Fruit fly (Drosophila melanogaster): ENCODE measurements around the gene CG10859.

Gene CG10859

DNA sequence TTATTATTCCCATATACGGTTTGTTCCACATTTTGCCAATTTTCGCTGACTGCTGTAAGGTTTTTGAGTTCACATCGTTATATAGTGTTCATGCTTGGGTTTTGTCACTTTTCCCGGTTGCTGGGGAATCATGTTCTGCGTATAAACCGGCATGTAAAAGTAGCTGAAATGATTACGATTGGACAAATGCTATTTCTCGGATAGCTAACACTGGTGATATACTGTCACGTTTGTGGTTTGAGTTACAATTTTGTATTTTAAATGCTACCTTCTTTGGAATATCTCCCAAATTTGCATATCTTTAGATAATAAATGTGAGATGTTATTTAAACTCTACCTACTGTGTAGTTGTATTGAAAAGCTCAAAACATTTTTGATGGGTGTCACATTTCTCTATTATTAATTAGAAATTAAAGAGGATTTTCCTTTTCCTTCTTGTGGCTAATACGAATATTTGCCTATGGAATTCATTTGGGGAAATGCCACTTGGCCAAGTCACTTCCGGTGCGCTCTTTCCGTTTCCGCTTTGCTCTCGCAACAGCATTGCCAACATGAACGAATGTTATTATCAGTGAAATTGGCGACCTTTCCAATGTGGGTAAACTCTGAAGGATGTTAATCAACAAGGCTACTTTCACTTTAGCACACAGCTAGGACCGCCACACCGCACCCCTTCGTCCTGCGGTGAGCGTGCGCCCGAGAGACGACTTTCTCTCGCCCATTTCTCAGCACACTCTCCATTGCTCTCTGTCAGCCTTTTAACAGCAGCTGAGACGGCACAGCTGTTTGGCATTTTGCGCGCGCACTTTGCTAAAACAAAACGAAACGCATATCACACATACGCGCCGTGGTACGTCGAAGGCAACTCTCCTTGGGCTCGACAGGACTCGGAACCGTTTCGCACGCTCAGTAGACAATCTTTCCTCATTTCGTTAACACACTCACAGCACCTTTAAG is 16.3 kb upstream of the CG10859 start, which contains the start of the genes CG16956, CG42784 and CG43850:
Gene CG16956, minus strand, starts transcription at position 51 of the 957 bp plus-strand sequence.
Gene CG42784, plus strand, starts transcription at position 907 of the 957 bp plus-strand sequence.
Gene CG43850, plus strand, starts transcription at position 907 of the 957 bp plus-strand sequence.
- TF ChIP-seq Hr96 (GFP tag; optimal IDR thresholded peaks at IDR 0.05) (peak; percentile 6), CG33017 (tag; optimal IDR thresholded peaks at IDR 0.05) (no peak), tj (GFP tag; optimal IDR thresholded peaks at IDR 0.05) (no peak), ovo (GFP tag; optimal IDR thresholded peaks at IDR 0.05) (peak; percentile 0), CG7045 (GFP tag; optimal IDR thresholded peaks at IDR 0.05) (peak; percentile 60), CG5204 (GFP tag; optimal IDR thresholded peaks at IDR 0.05) (peak; percentile 19)

DNA sequence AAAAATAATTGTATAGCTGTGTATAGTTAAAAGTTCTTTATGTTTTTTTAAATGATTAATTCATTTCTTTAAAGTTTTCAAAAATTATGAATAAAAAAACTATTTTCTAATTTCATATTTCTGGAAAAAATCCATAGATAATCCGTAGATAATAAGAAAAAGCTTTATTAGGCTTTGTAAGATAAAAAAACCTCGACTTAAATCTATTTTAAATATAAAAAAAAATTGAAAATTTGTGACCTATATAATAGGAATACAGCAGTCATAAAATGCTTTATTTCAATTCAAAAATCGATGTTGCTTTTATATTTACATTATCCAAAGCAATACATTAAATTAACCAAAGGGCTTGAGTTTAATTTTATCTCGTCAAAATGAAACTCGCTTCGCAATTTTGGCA is 13.8 kb upstream of the CG10859 start, which contains the start of gene Flad2:
Gene Flad2, plus strand, starts transcription at position 301 of the 400 bp plus-strand sequence.
- no peak for TF ChIP-seq cic (GFP tag; optimal IDR thresholded peaks at IDR 0.05)
- TF ChIP-seq tj (GFP tag; optimal IDR thresholded peaks at IDR 0.05), result no peak
- TF ChIP-seq CG11617 (GFP tag; optimal IDR thresholded peaks at IDR 0.05), result no peak
- TF ChIP-seq Mnt (GFP tag; optimal IDR thresholded peaks at IDR 0.05), result no peak
- TF ChIP-seq kay (GFP tag; ENCODE audit: borderline replicate concordance), result no peak
- no peak for TF ChIP-seq CG1620 (GFP tag; optimal IDR thresholded peaks at IDR 0.05)
- no peak for TF ChIP-seq bab1 (GFP tag; optimal IDR thresholded peaks at IDR 0.05)
- TF ChIP-seq Hr96 (GFP tag; optimal IDR thresholded peaks at IDR 0.05), result no peak
- TF ChIP-seq Crg-1 (GFP tag; optimal IDR thresholded peaks at IDR 0.05), result no peak
- no peak for TF ChIP-seq CG12768 (GFP tag; optimal IDR thresholded peaks at IDR 0.05)
- no peak for TF ChIP-seq pad (GFP tag; optimal IDR thresholded peaks at IDR 0.05)
- TF ChIP-seq cnc (optimal IDR thresholded peaks at IDR 0.05), result no peak
- no peak for TF ChIP-seq CG33017 (tag; optimal IDR thresholded peaks at IDR 0.05)
- TF ChIP-seq ovo (GFP tag; optimal IDR thresholded peaks at IDR 0.05), result no peak
- TF ChIP-seq CG5204 (GFP tag; optimal IDR thresholded peaks at IDR 0.05), result no peak
- TF ChIP-seq Clk (GFP tag; optimal IDR thresholded peaks at IDR 0.05), result no peak
- no peak for TF ChIP-seq toe (GFP tag; optimal IDR thresholded peaks at IDR 0.05)
- no peak for TF ChIP-seq CG14711 (tag; optimal IDR thresholded peaks at IDR 0.05)
- no peak for TF ChIP-seq CG7101 (tag; optimal IDR thresholded peaks at IDR 0.05)

DNA sequence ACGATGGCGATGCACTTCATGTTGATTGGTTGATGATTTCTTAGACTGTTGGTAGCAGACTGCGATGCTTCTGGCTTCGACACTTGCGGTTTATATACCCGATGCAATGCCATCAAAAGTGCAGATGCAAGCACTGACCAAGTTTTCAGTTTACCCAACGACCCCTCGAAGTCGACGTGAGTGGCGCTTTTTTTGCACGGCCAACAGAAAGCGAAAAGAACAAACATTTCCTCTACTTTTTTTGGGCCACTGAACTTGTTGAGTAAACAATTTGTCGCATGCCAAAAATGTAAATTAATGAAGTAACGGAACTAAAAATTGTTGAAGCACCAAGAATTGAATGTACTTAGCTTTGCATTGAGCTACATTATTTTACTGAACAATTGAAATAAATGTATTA is 13.1 kb upstream of the CG10859 start, which contains the start of gene Vm34Ca:
Gene Vm34Ca, minus strand, starts transcription at position 66 of the 400 bp plus-strand sequence.
- TF ChIP-seq CG14711 (tag; optimal IDR thresholded peaks at IDR 0.05) (no peak), bab1 (GFP tag; optimal IDR thresholded peaks at IDR 0.05) (peak; percentile 49), CG12768 (GFP tag; optimal IDR thresholded peaks at IDR 0.05) (no peak), Clk (GFP tag; optimal IDR thresholded peaks at IDR 0.05) (no peak), CG11617 (GFP tag; optimal IDR thresholded peaks at IDR 0.05) (no peak), toe (GFP tag; optimal IDR thresholded peaks at IDR 0.05) (no peak), Crg-1 (GFP tag; optimal IDR thresholded peaks at IDR 0.05) (no peak), CG5204 (GFP tag; optimal IDR thresholded peaks at IDR 0.05) (no peak), tj (GFP tag; optimal IDR thresholded peaks at IDR 0.05) (peak; percentile 99), pad (GFP tag; optimal IDR thresholded peaks at IDR 0.05) (no peak), CG1620 (GFP tag; optimal IDR thresholded peaks at IDR 0.05) (no peak), CG33017 (tag; optimal IDR thresholded peaks at IDR 0.05) (no peak)

DNA sequence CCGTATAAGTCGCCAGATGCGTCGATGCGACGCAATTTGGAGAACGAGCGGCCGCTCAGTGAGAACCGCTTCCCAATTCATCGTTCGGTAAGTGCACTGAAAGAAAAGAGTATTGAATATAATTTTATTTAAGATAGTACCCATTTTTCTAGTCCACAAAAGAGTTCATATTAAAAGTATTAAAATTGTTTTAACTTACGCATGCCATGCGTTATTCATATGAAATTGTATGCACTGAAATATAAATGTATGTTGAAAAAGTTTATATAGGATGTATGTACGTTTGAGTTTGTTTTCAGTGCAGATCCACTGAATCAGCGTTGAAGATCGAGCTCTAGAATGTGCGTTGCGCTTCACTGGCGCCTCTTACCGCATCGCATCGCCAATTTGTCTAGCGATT is 1.1 kb upstream of the CG10859 start:
- TF ChIP-seq bab1 (GFP tag; optimal IDR thresholded peaks at IDR 0.05) (peak; percentile 54), Mnt (GFP tag; optimal IDR thresholded peaks at IDR 0.05) (no peak), toe (GFP tag; optimal IDR thresholded peaks at IDR 0.05) (peak; percentile 37), CG12768 (GFP tag; optimal IDR thresholded peaks at IDR 0.05) (no peak), ovo (GFP tag; optimal IDR thresholded peaks at IDR 0.05) (no peak), CG7101 (tag; optimal IDR thresholded peaks at IDR 0.05) (peak; percentile 25), kay (GFP tag; ENCODE audit: borderline replicate concordance) (no peak), cic (GFP tag; optimal IDR thresholded peaks at IDR 0.05) (no peak), CG33017 (tag; optimal IDR thresholded peaks at IDR 0.05) (peak; percentile 0), CG7045 (GFP tag; optimal IDR thresholded peaks at IDR 0.05) (no peak), CG5204 (GFP tag; optimal IDR thresholded peaks at IDR 0.05) (peak; percentile 7), CG11617 (GFP tag; optimal IDR thresholded peaks at IDR 0.05) (no peak)

DNA sequence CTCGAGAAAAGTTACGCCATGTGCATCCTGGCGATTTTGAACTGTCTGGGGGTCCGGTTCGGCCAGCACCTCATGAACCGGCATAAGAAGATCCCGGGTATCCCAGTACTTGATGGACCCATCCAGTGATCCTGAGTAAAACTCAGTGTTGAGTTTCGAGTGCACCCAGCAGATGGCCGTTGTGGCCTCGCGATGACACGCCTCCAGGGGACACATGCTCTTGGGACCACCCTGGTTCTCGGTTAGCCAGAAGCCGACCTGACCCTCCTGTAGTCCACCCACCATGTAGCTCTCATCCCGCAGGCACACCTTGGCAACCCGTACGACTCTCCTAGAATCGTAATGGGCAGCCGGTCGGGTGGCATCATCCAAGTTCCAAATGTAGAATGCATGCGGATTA is 1.1 kb downstream of the CG10859 start:
- TF ChIP-seq pad (GFP tag; optimal IDR thresholded peaks at IDR 0.05) (no peak), CG14711 (tag; optimal IDR thresholded peaks at IDR 0.05) (no peak), tj (GFP tag; optimal IDR thresholded peaks at IDR 0.05) (no peak), ovo (GFP tag; optimal IDR thresholded peaks at IDR 0.05) (no peak)

DNA sequence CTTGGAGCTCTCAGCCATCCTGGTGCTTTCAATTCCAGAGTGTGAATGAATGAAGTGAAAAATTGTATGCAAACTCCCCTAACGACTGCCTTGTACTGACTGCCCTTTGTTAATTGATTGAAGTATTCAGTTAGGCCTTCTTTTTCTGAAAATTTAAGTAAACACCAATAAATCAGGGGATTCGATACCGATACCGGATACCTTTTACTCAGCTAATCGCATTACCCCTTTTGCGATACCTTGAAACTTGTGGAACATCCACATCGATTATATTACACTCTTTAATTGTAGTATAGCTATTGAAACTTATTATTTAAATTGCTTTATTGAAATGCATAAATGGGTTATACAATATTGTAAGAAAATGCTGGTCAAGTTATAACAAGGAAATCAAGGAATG is 2.4 kb downstream of the CG10859 start, which contains the start of gene CG16957:
Gene CG16957, minus strand, starts transcription at position 101 of the 400 bp plus-strand sequence.
- TF ChIP-seq cic (GFP tag; optimal IDR thresholded peaks at IDR 0.05) (no peak), Mnt (GFP tag; optimal IDR thresholded peaks at IDR 0.05) (no peak), ovo (GFP tag; optimal IDR thresholded peaks at IDR 0.05) (no peak), CG14711 (tag; optimal IDR thresholded peaks at IDR 0.05) (no peak), kay (GFP tag; ENCODE audit: borderline replicate concordance) (no peak), Hr96 (GFP tag; optimal IDR thresholded peaks at IDR 0.05) (no peak), CG33017 (tag; optimal IDR thresholded peaks at IDR 0.05) (no peak)
